Worm (Caenorhabditis elegans) whole organism, L4/young adult: ENCODE measurements around the gene lips-13.

Experiments used
- W03F9.2 ChIP-seq: fragments of 150-350 bp; optimal IDR thresholded peaks from 2 replicates; lab custom pipeline; 2014; ENCODE audit warnings: missing biosample characterization, missing genetic modification characterization
- him-1 ChIP-seq: sonication (generic microtip); optimal IDR thresholded peaks from 2 replicates; lab custom pipeline; 2016; ENCODE audit warnings: missing genotype, missing genetic modification reagents, missing genetic modification characterization, missing compliant biosample characterization

DNA sequence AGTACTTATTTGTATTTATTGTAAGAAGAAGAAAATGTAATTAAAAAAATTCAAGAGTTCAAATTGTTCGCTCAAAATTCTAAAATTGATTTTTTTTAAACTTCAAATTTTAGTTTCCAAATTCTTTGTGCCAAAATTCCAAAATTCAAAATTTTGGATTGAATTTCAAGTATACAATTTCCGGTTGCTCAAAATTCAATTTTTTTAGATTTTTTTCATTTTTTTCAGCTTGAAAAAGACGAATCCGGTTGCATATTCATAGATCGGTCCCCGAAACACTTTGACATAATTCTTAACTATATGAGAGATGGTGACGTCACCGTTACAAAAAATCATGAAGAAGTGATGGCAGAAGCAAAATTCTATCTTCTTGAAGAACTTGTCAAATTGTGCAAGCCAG lies 45.7 kb downstream of the lips-13 start, which contains the start of gene K02E7.4:
- TF ChIP-seq him-1 (tag; lab: Kevin White, UChicago) (no peak), W03F9.2 (no peak)
